Worm (Caenorhabditis elegans) whole organism, L1 larva: Measurements from ENCODE around the gene T08D2.4.

Experiments
- C04F5.9 ChIP-seq: sonication (generic microtip); optimal IDR thresholded peaks from 2 replicates; lab custom pipeline; 2016; ENCODE audit warnings: missing genetic modification characterization, missing compliant biosample characterization
- C16A3.4 ChIP-seq: fragments of 150-350 bp; optimal IDR thresholded peaks from 2 replicates; lab custom pipeline; 2014; ENCODE audit warnings: missing biosample characterization, missing genetic modification characterization
- F16B12.6 ChIP-seq: fragments of 150-350 bp; optimal IDR thresholded peaks from 2 replicates; lab custom pipeline; 2014; ENCODE audit warnings: missing biosample characterization, missing genetic modification characterization
- Y116A8C.19 ChIP-seq: sonication (generic microtip); optimal IDR thresholded peaks from 2 replicates; lab custom pipeline; 2016; ENCODE audit warnings: missing compliant biosample characterization, missing genetic modification characterization, borderline replicate concordance
- aha-1 ChIP-seq: fragments of 150-350 bp; optimal IDR thresholded peaks from 2 replicates; lab custom pipeline; 2014; ENCODE audit warnings: missing biosample characterization, missing genetic modification characterization
- aly-2 ChIP-seq: fragments of 150-350 bp; optimal IDR thresholded peaks from 2 replicates; lab custom pipeline; 2014; ENCODE audit warnings: missing biosample characterization, missing genetic modification characterization
- ama-1 ChIP-seq: fragments of 150-350 bp; optimal IDR thresholded peaks from 2 replicates; lab custom pipeline; 2014
- blmp-1 ChIP-seq: fragments of 150-350 bp; optimal IDR thresholded peaks from 2 replicates; lab custom pipeline; 2014; ENCODE audit warnings: missing biosample characterization, missing genetic modification characterization
- ceh-63 ChIP-seq: fragments of 200-800 bp; sonication (Bioruptor generic); optimal IDR thresholded peaks from 2 replicates; lab custom pipeline; 2018; ENCODE audit warnings: mild to moderate bottlenecking, missing genetic modification characterization, missing compliant biosample characterization
- ceh-82 ChIP-seq, 3 experiments: fragments of 150-350 bp in 1 of 3; sonication (generic microtip) in 2 of 3; optimal IDR thresholded peaks; 2 replicates each; lab custom pipeline; 2014 to 2017; ENCODE audit warnings: missing biosample characterization in 3 of 3, missing genetic modification characterization in 3 of 3
- ceh-88 ChIP-seq: fragments of 200-800 bp; sonication (Bioruptor generic); IDR thresholded peaks from 2 replicates; pipeline ENCODE4 v1.3.6; 2022; ENCODE audit warnings: missing genetic modification characterization, missing compliant biosample characterization
- ceh-90 ChIP-seq: sonication (generic microtip); optimal IDR thresholded peaks from 2 replicates; lab custom pipeline; 2016; ENCODE audit warnings: missing genetic modification characterization, missing compliant biosample characterization
- dpl-1 ChIP-seq, 3 experiments: fragments of 150-350 bp in 2 of 3; sonication (generic microtip) in 1 of 3; optimal IDR thresholded peaks; 2 replicates each; lab custom pipeline; 2014 to 2017; ENCODE audit warnings: missing biosample characterization in 3 of 3, missing genetic modification characterization in 3 of 3, missing genetic modification reagents in 3 of 3
- dsc-1 ChIP-seq: sonication (generic microtip); optimal IDR thresholded peaks from 2 replicates; lab custom pipeline; 2016; ENCODE audit warnings: mild to moderate bottlenecking, missing genetic modification characterization, missing compliant biosample characterization
- efl-1 ChIP-seq, 4 experiments: fragments of 150-350 bp; optimal IDR thresholded peaks in 3 of 4; peaks in 1 of 4; 1 replicate in 1 of 4; 2 replicates in 3 of 4; lab custom pipeline; 2014; ENCODE audit warnings: missing biosample characterization in 2 of 4, missing genetic modification characterization in 2 of 4, missing genetic modification reagents in 2 of 4
- efl-3 ChIP-seq: fragments of 200-800 bp; sonication (Bioruptor generic); optimal IDR thresholded peaks from 2 replicates; lab custom pipeline; 2018; ENCODE audit warnings: mild to moderate bottlenecking, missing genetic modification characterization, missing compliant biosample characterization
- elt-2 ChIP-seq: sonication (generic microtip); optimal IDR thresholded peaks from 2 replicates; lab custom pipeline; 2016; ENCODE audit warnings: missing genetic modification characterization, mild to moderate bottlenecking, inconsistent platforms, missing compliant biosample characterization, missing genetic modification reagents
- elt-3 ChIP-seq, 6 experiments: fragments of 150-350 bp in 1 of 6; sonication (generic microtip); optimal IDR thresholded peaks; 2 replicates each; lab custom pipeline; 2017 to 2018; ENCODE audit warnings: missing biosample characterization in 6 of 6, missing genetic modification characterization in 6 of 6, inconsistent platforms in 1 of 6
- ets-5 ChIP-seq: fragments of 200-800 bp; sonication (Bioruptor generic); IDR thresholded peaks from 2 replicates; pipeline ENCODE4 v1.3.6; 2022; ENCODE audit warnings: missing genetic modification characterization, missing compliant biosample characterization
- fkh-8 ChIP-seq: sonication (generic microtip); optimal IDR thresholded peaks from 2 replicates; lab custom pipeline; 2016; ENCODE audit warnings: mild to moderate bottlenecking, missing genetic modification characterization, missing compliant biosample characterization
- hlh-17 ChIP-seq: fragments of 200-800 bp; sonication (Bioruptor generic); optimal IDR thresholded peaks from 2 replicates; lab custom pipeline; 2018; ENCODE audit warnings: missing genetic modification characterization, mild to moderate bottlenecking, missing compliant biosample characterization, moderate library complexity, borderline replicate concordance
- irx-1 ChIP-seq: sonication (generic microtip); optimal IDR thresholded peaks from 2 replicates; lab custom pipeline; 2016; ENCODE audit warnings: missing genetic modification characterization, missing compliant biosample characterization
- isw-1 ChIP-seq: fragments of 200-800 bp; sonication (Bioruptor generic); IDR thresholded peaks from 2 replicates; pipeline ENCODE4 v1.3.6; 2022; ENCODE audit warnings: missing genetic modification characterization, missing compliant biosample characterization
- jun-1 ChIP-seq: fragments of 150-350 bp; optimal IDR thresholded peaks from 2 replicates; lab custom pipeline; 2014; ENCODE audit warnings: missing biosample characterization, missing genetic modification reagents, missing genetic modification characterization
- lin-14 ChIP-seq: fragments of 200-800 bp; sonication (Bioruptor generic); optimal IDR thresholded peaks from 2 replicates; lab custom pipeline; 2018; ENCODE audit warnings: mild to moderate bottlenecking, missing genetic modification characterization, moderate library complexity, missing compliant biosample characterization
- lin-35 ChIP-seq, 2 experiments: fragments of 150-350 bp; optimal IDR thresholded peaks; 2 replicates each; lab custom pipeline; 2014; ENCODE audit warnings: missing biosample characterization in 2 of 2, missing genetic modification characterization in 2 of 2, missing genetic modification reagents in 2 of 2
- lin-39 ChIP-seq: fragments of 150-350 bp; optimal IDR thresholded peaks from 2 replicates; lab custom pipeline; 2014; ENCODE audit warnings: missing biosample characterization, missing genetic modification reagents, missing genetic modification characterization
- lsy-2 ChIP-seq, 2 experiments: fragments of 150-350 bp; optimal IDR thresholded peaks; 2 replicates each; lab custom pipeline; 2014; ENCODE audit warnings: missing biosample characterization in 2 of 2, missing genetic modification characterization in 2 of 2
- mdl-1 ChIP-seq, 2 experiments: fragments of 150-350 bp; optimal IDR thresholded peaks; 2 replicates each; lab custom pipeline; 2014 to 2017; ENCODE audit warnings: missing biosample characterization in 2 of 2, missing genetic modification characterization in 2 of 2, inconsistent platforms in 1 of 2
- nhr-11 ChIP-seq: fragments of 150-350 bp; optimal IDR thresholded peaks from 2 replicates; lab custom pipeline; 2014; ENCODE audit warnings: missing biosample characterization, missing genetic modification characterization
- nhr-47 ChIP-seq: sonication (generic microtip); optimal IDR thresholded peaks from 2 replicates; lab custom pipeline; 2016; ENCODE audit warnings: mild to moderate bottlenecking, missing genetic modification characterization, moderate library complexity, missing compliant biosample characterization
- nhr-71 ChIP-seq: sonication (generic microtip); optimal IDR thresholded peaks from 2 replicates; lab custom pipeline; 2016; ENCODE audit warnings: mild to moderate bottlenecking, missing genetic modification characterization, moderate library complexity, missing compliant biosample characterization
- nhr-76 ChIP-seq: sonication (generic microtip); optimal IDR thresholded peaks from 2 replicates; lab custom pipeline; 2017; ENCODE audit warnings: missing biosample characterization, missing genetic modification characterization
- nhr-77 ChIP-seq: fragments of 150-350 bp; optimal IDR thresholded peaks from 2 replicates; lab custom pipeline; 2014; ENCODE audit warnings: missing biosample characterization, missing genetic modification characterization
- nhr-84 ChIP-seq: sonication (generic microtip); optimal IDR thresholded peaks from 2 replicates; lab custom pipeline; 2017; ENCODE audit warnings: missing biosample characterization, missing genetic modification characterization
- nhr-85 ChIP-seq: sonication (generic microtip); peaks from one replicate; lab custom pipeline; 2016; ENCODE audit warnings: missing genetic modification characterization, inconsistent platforms, missing compliant biosample characterization
- pax-3 ChIP-seq: fragments of 200-800 bp; sonication (Bioruptor generic); optimal IDR thresholded peaks from 2 replicates; lab custom pipeline; 2018; ENCODE audit warnings: mild to moderate bottlenecking, missing genetic modification characterization, moderate library complexity, missing compliant biosample characterization
- pqm-1 ChIP-seq: sonication (generic microtip); optimal IDR thresholded peaks from 3 replicates; lab custom pipeline; 2017; ENCODE audit warnings: missing biosample characterization, missing genetic modification characterization
- rnt-1 ChIP-seq: sonication (generic microtip); optimal IDR thresholded peaks from 2 replicates; lab custom pipeline; 2016; ENCODE audit warnings: mild to moderate bottlenecking, missing genetic modification characterization, moderate library complexity, missing compliant biosample characterization
- sox-4 ChIP-seq: sonication (generic microtip); optimal IDR thresholded peaks from 2 replicates; lab custom pipeline; 2016; ENCODE audit warnings: missing genetic modification characterization, missing compliant biosample characterization
- sptf-1 ChIP-seq: fragments of 150-350 bp; optimal IDR thresholded peaks from 2 replicates; lab custom pipeline; 2014; ENCODE audit warnings: missing biosample characterization, missing genetic modification characterization
- tbx-2 ChIP-seq: sonication (generic microtip); optimal IDR thresholded peaks from 2 replicates; lab custom pipeline; 2016; ENCODE audit warnings: missing genetic modification characterization, missing compliant biosample characterization
- unc-30 ChIP-seq: sonication (generic microtip); optimal IDR thresholded peaks from 2 replicates; lab custom pipeline; 2017; ENCODE audit warnings: missing biosample characterization, missing genetic modification characterization
- unc-62 ChIP-seq: fragments of 150-350 bp; optimal IDR thresholded peaks from 2 replicates; lab custom pipeline; 2014; ENCODE audit warnings: missing biosample characterization, missing genetic modification reagents, missing genetic modification characterization
- vab-15 ChIP-seq: sonication (generic microtip); optimal IDR thresholded peaks from 2 replicates; lab custom pipeline; 2017; ENCODE audit warnings: missing genotype, mild to moderate bottlenecking, missing genetic modification characterization, missing compliant biosample characterization
- xbp-1 ChIP-seq: sonication (generic microtip); optimal IDR thresholded peaks from 2 replicates; lab custom pipeline; 2016; ENCODE audit warnings: missing genetic modification characterization, missing compliant biosample characterization
- zag-1 ChIP-seq: fragments of 150-350 bp; optimal IDR thresholded peaks from 2 replicates; lab custom pipeline; 2014; ENCODE audit warnings: missing biosample characterization, missing genetic modification characterization
- zip-4 ChIP-seq: fragments of 200-800 bp; sonication (Bioruptor generic); optimal IDR thresholded peaks from 2 replicates; lab custom pipeline; 2018; ENCODE audit warnings: mild to moderate bottlenecking, missing genetic modification characterization, moderate library complexity, missing compliant biosample characterization

T08D2.4 gene

DNA sequence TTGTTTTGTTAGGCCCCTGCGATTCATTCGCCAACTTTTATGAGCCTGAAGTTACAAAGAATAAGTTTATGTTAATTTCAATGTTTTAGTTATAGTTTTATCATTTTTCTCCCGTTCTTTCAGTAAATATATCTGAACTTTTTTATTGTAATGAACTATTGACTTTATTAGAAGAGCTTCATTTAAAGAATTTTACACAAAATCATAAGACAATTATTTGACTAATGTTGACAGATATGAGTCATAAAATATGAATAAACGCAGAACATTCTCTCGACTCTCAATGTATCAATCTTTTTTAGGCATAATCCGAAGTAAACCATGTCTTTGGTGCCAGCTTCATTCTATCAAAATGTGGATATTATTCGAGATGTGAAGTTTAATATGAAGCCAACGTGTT, at the start of gene T08D2.4, which contains the start of gene T08D2.5:
Gene T08D2.4, plus strand, starts transcription at position 322 of the 400 bp plus-strand sequence.
Gene T08D2.5, plus strand, starts transcription at position 301 of the 400 bp plus-strand sequence.
- TF ChIP-seq ceh-90 (no peak), ama-1 (lab: Kevin White, UChicago) (no peak)

DNA sequence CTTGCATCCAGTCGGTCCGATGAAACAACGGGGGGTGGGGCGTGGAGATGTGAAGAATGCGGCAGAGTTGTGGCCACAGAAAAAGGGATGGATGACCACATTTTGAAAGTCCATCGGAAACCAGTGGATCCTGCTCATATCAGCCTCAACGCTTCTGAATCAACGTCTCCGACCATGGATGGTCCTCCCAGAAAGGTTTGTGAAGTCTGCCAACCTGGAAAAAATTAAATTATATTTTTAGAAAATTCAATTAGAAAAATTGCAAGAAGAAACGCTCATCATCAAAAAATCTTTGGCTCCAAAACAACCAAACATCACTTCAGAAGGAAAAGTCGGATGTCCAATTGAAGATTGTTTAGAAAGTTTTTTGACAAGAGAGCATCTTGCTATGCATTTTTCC, 36.0 kb upstream of the T08D2.4 start, which contains the start of gene Y73B3A.8:
Gene Y73B3A.8, minus strand, starts transcription at position 101 of the 400 bp plus-strand sequence.
- TF ChIP-seq fkh-8: no peak
- no peak for TF ChIP-seq lin-35 (GFP tag; optimal IDR thresholded peaks at IDR 0.05; lab: Kevin White, UChicago)
- TF ChIP-seq elt-2: no peak
- no peak for TF ChIP-seq F16B12.6
- TF ChIP-seq pax-3 (tag; lab: Kevin White, UChicago): no peak
- no peak for TF ChIP-seq Y116A8C.19
- no peak for TF ChIP-seq xbp-1 (tag; lab: Kevin White, UChicago)
- no peak for TF ChIP-seq dpl-1 (GFP tag; optimal IDR thresholded peaks at IDR 0.05; lab: Kevin White, UChicago)
- TF ChIP-seq rnt-1: no peak
- no peak for TF ChIP-seq C16A3.4 (tag; lab: Kevin White, UChicago)
- TF ChIP-seq nhr-76 (tag; lab: Kevin White, UChicago): no peak
- no peak for TF ChIP-seq unc-30
- no peak for TF ChIP-seq hlh-17 (GFP tag; lab: Kevin White, UChicago)
- TF ChIP-seq C04F5.9 (tag; lab: Kevin White, UChicago): no peak
- TF ChIP-seq vab-15: no peak
- no peak for TF ChIP-seq blmp-1 (tag; lab: Kevin White, UChicago)
- no peak for TF ChIP-seq aha-1
- TF ChIP-seq aly-2 (tag; lab: Kevin White, UChicago): no peak
- TF ChIP-seq, all 84 proteins: peak for 0

DNA sequence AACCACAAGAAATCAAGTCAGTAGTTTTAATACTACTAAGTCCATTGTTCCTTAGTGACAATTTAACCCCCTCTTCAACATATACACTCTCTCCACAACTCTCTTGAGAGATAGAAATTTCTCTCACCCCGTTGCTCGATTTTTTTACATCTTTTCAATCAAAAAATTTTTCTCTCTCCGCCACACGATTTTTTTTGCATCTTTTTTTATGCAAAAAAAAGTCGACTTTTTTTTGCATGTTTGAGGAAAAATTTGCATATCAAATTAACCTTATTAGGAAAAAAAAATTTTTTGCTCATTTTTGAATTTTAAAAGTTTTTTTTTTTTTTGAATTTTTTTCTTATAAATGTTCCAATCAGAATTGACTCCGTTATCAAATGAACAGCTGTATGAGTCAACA, 30.4 kb upstream of the T08D2.4 start:
- TF ChIP-seq isw-1 (no peak), unc-62 (GFP tag; lab: Kevin White, UChicago) (no peak), zip-4 (GFP tag; lab: Kevin White, UChicago) (no peak), ets-5 (GFP tag; lab: Robert Waterston, UW) (no peak), hlh-17 (GFP tag; lab: Kevin White, UChicago) (no peak), rnt-1 (no peak), ceh-63 (GFP tag; lab: Kevin White, UChicago) (no peak), aly-2 (tag; lab: Kevin White, UChicago) (no peak), C04F5.9 (tag; lab: Kevin White, UChicago) (no peak), nhr-85 (tag; lab: Kevin White, UChicago) (no peak), efl-3 (GFP tag; lab: Kevin White, UChicago) (no peak), jun-1 (tag; lab: Kevin White, UChicago) (no peak), tbx-2 (tag; lab: Kevin White, UChicago) (no peak), sptf-1 (tag; lab: Kevin White, UChicago) (no peak), nhr-71 (peak; percentile 25), pax-3 (tag; lab: Kevin White, UChicago) (no peak), nhr-76 (tag; lab: Kevin White, UChicago) (no peak), unc-30 (no peak), ceh-82 (tag; optimal IDR thresholded peaks at IDR 0.05; lab: Kevin White, UChicago) (no peak), C16A3.4 (tag; lab: Kevin White, UChicago) (no peak), ama-1 (lab: Kevin White, UChicago) (no peak), lin-39 (tag; lab: Kevin White, UChicago) (no peak), nhr-11 (tag; lab: Kevin White, UChicago) (no peak), dsc-1 (tag; lab: Kevin White, UChicago) (peak; percentile 11), efl-1 (optimal IDR thresholded peaks at IDR 0.05; lab: Kevin White, UChicago) (no peak), efl-1 (GFP tag; optimal IDR thresholded peaks at IDR 0.05 in 1 of 2; lab: Kevin White, UChicago) (peak in 1 of 2 experiments; percentile 4), elt-3 (tag; optimal IDR thresholded peaks at IDR 0.05; lab: Kevin White, UChicago) (no peak), nhr-84 (tag; lab: Kevin White, UChicago) (no peak), lsy-2 (tag; optimal IDR thresholded peaks at IDR 0.05; lab: Kevin White, UChicago) (peak in 1 of 2 experiments; percentile 27), nhr-77 (tag; lab: Kevin White, UChicago) (no peak), ceh-88 (GFP tag; lab: Robert Waterston, UW) (no peak), mdl-1 (tag; optimal IDR thresholded peaks at IDR 0.05; lab: Kevin White, UChicago) (no peak), vab-15 (no peak), sox-4 (tag; lab: Kevin White, UChicago) (no peak), irx-1 (tag; lab: Kevin White, UChicago) (no peak), F16B12.6 (no peak), pqm-1 (tag; lab: Kevin White, UChicago) (no peak), nhr-47 (tag; lab: Kevin White, UChicago) (no peak), lin-14 (GFP tag; lab: Kevin White, UChicago) (peak; percentile 54), zag-1 (tag; lab: Kevin White, UChicago) (no peak)
